Fruit fly (Drosophila melanogaster) whole organism, embryonic: ENCODE results near the gene TyrRII.
A peak's percentile ranks its signal among the peaks of the same experiment; 100 is the strongest.

ENCODE experiments used
- Adf1 ChIP-seq: fragments of 200-800 bp; sonication (Bioruptor generic); IDR thresholded peaks from 2 replicates; pipeline ENCODE4 v1.3.6; 2022; ENCODE audit warnings: missing biosample characterization, missing genetic modification characterization
- Aef1 ChIP-seq: fragments of 200-800 bp; sonication (Bioruptor generic); IDR thresholded peaks from 3 replicates; pipeline ENCODE4 v1.3.6; 2022; ENCODE audit warnings: missing biosample characterization, missing genetic modification characterization
- Atf6 ChIP-seq: fragments of 200-800 bp; sonication (Bioruptor generic); IDR thresholded peaks from 2 replicates; pipeline ENCODE4 v1.3.6; 2022; ENCODE audit warnings: missing biosample characterization, missing genetic modification characterization
- CG10267 ChIP-seq: fragments of 200-800 bp; sonication (Bioruptor generic); optimal IDR thresholded peaks from 2 replicates; lab custom pipeline; 2018; ENCODE audit warnings: missing biosample characterization, mild to moderate bottlenecking, missing genetic modification characterization, moderate library complexity
- CG14441 ChIP-seq: fragments of 200-800 bp; sonication (Bioruptor generic); IDR thresholded peaks from 2 replicates; pipeline ENCODE4 v1.3.6; 2022; ENCODE audit warnings: missing biosample characterization, missing genetic modification characterization
- CG17186 ChIP-seq: fragments of 200-800 bp; sonication (Bioruptor generic); optimal IDR thresholded peaks from 3 replicates; lab custom pipeline; 2017; ENCODE audit warnings: missing biosample characterization, missing genetic modification reagents, missing genetic modification characterization
- CG18476 ChIP-seq: fragments of 200-800 bp; sonication (Bioruptor generic); optimal IDR thresholded peaks from 2 replicates; lab custom pipeline; 2016; ENCODE audit warnings: missing biosample characterization, mild to moderate bottlenecking, missing genetic modification characterization
- CG2875 ChIP-seq: fragments of 200-800 bp; sonication (Bioruptor generic); optimal IDR thresholded peaks from 2 replicates; lab custom pipeline; 2017; ENCODE audit warnings: missing biosample characterization, mild to moderate bottlenecking, missing genetic modification characterization, missing genetic modification reagents
- CG31365 ChIP-seq: fragments of 200-800 bp; sonication (Bioruptor generic); optimal IDR thresholded peaks from 2 replicates; lab custom pipeline; 2018; ENCODE audit warnings: missing biosample characterization, mild to moderate bottlenecking, missing genetic modification characterization
- CG3847 ChIP-seq: fragments of 200-800 bp; sonication (Bioruptor generic); IDR thresholded peaks from 2 replicates; pipeline ENCODE4 v1.3.6; 2022; ENCODE audit warnings: missing biosample characterization, missing genetic modification characterization
- CG6765 ChIP-seq: fragments of 200-800 bp; sonication (Bioruptor generic); optimal IDR thresholded peaks from 3 replicates; lab custom pipeline; 2017; ENCODE audit warnings: missing biosample characterization, mild to moderate bottlenecking, missing genetic modification characterization
- CG8281 ChIP-seq: fragments of 200-800 bp; sonication (Bioruptor generic); optimal IDR thresholded peaks from 2 replicates; lab custom pipeline; 2018; ENCODE audit warnings: missing biosample characterization, mild to moderate bottlenecking, missing genetic modification characterization, moderate library complexity
- CG8478 ChIP-seq: fragments of >200 bp; optimal IDR thresholded peaks from 2 replicates; lab custom pipeline; 2018
- CG9797 ChIP-seq: fragments of 200-800 bp; sonication (Bioruptor generic); optimal IDR thresholded peaks from 3 replicates; lab custom pipeline; 2018; ENCODE audit warnings: missing biosample characterization, mild to moderate bottlenecking, missing genetic modification characterization
- Chrac-16 ChIP-seq: fragments of 200-800 bp; sonication (Bioruptor generic); optimal IDR thresholded peaks from 3 replicates; lab custom pipeline; 2016; ENCODE audit warnings: missing biosample characterization, missing genetic modification characterization
- Drgx ChIP-seq: fragments of 200-800 bp; sonication (Bioruptor generic); IDR thresholded peaks from 2 replicates; pipeline ENCODE4 v1.3.6; 2022; ENCODE audit warnings: missing biosample characterization, missing genetic modification characterization
- Hmr ChIP-seq: fragments of 200-800 bp; sonication (Bioruptor generic); optimal IDR thresholded peaks from 3 replicates; lab custom pipeline; 2017; ENCODE audit warnings: mild to moderate bottlenecking, missing biosample characterization, missing genetic modification reagents, missing genetic modification characterization
- Hr39 ChIP-seq: fragments of >200 bp; optimal IDR thresholded peaks from 2 replicates; lab custom pipeline; 2017
- Hr51 ChIP-seq, 2 experiments: fragments of 200-800 bp; sonication (Bioruptor generic); optimal IDR thresholded peaks; 2 replicates in 1 of 2; 3 replicates in 1 of 2; lab custom pipeline; 2016 to 2018; ENCODE audit warnings: missing biosample characterization in 2 of 2, missing genetic modification characterization in 2 of 2, mild to moderate bottlenecking in 1 of 2, moderate library complexity in 1 of 2
- Lhr ChIP-seq: fragments of 200-800 bp; sonication (Bioruptor generic); optimal IDR thresholded peaks from 3 replicates; lab custom pipeline; 2017; ENCODE audit warnings: mild to moderate bottlenecking, missing biosample characterization, missing genetic modification reagents, missing genetic modification characterization
- Meics ChIP-seq: fragments of 200-800 bp; sonication (Bioruptor generic); optimal IDR thresholded peaks from 2 replicates; lab custom pipeline; 2017; ENCODE audit warnings: missing biosample characterization, mild to moderate bottlenecking, missing genetic modification characterization
- Optix ChIP-seq: fragments of 200-800 bp; sonication (Bioruptor generic); IDR thresholded peaks from 3 replicates; pipeline ENCODE4 v1.3.6; 2022; ENCODE audit warnings: missing biosample characterization, missing genetic modification characterization
- Stat92E ChIP-seq, 3 experiments: fragments of >200 bp in 2 of 3; fragments of 200-800 bp in 1 of 3; sonication (Bioruptor generic) in 1 of 3; optimal IDR thresholded peaks; 2 replicates each; lab custom pipeline; 2017 to 2019; ENCODE audit warnings: missing biosample characterization in 3 of 3, missing genetic modification characterization in 3 of 3, mild to moderate bottlenecking in 1 of 3, moderate library complexity in 1 of 3
- Trl ChIP-seq, 3 experiments: fragments of >200 bp in 2 of 3; fragments of 200-800 bp in 1 of 3; sonication (Bioruptor generic) in 1 of 3; optimal IDR thresholded peaks; 2 replicates in 1 of 3; 3 replicates in 2 of 3; lab custom pipeline; 2016 to 2017; ENCODE audit warnings: missing biosample characterization in 1 of 3, missing genetic modification characterization in 1 of 3
- YL-1 ChIP-seq: fragments of 200-800 bp; sonication (Bioruptor generic); optimal IDR thresholded peaks from 3 replicates; lab custom pipeline; 2017; ENCODE audit warnings: missing biosample characterization, mild to moderate bottlenecking, missing genetic modification characterization
- abd-A ChIP-seq: fragments of 200-800 bp; sonication (Bioruptor generic); optimal IDR thresholded peaks from 3 replicates; lab custom pipeline; 2019; ENCODE audit warnings: missing biosample characterization, mild to moderate bottlenecking, missing genetic modification characterization, moderate library complexity
- aop ChIP-seq: fragments of 200-800 bp; sonication (Bioruptor generic); IDR thresholded peaks from 2 replicates; pipeline ENCODE4 v1.3.6; 2022; ENCODE audit warnings: missing biosample characterization, missing genetic modification characterization
- bab2 ChIP-seq: fragments of 200-800 bp; sonication (Bioruptor generic); optimal IDR thresholded peaks from 2 replicates; lab custom pipeline; 2016; ENCODE audit warnings: missing biosample characterization, missing genetic modification characterization
- cad ChIP-seq: fragments of >200 bp; optimal IDR thresholded peaks from 2 replicates; lab custom pipeline; 2017; ENCODE audit warnings: missing biosample characterization, missing genetic modification characterization
- caup ChIP-seq: fragments of 200-800 bp; sonication (Bioruptor generic); optimal IDR thresholded peaks from 3 replicates; lab custom pipeline; 2017; ENCODE audit warnings: missing biosample characterization, mild to moderate bottlenecking, missing genetic modification characterization, moderate library complexity; ENCODE audit not compliant: severe bottlenecking
- chinmo ChIP-seq: fragments of 200-800 bp; sonication (Bioruptor generic); IDR thresholded peaks from 4 replicates; pipeline ENCODE4 v1.3.6; 2022; ENCODE audit warnings: missing biosample characterization, missing genetic modification characterization; ENCODE audit not compliant: partially characterized antibody
- chm ChIP-seq: fragments of 200-800 bp; sonication (Bioruptor generic); IDR thresholded peaks from 2 replicates; pipeline ENCODE4 v1.3.6; 2022; ENCODE audit warnings: missing biosample characterization, missing genetic modification characterization
- ci ChIP-seq: fragments of 200-800 bp; sonication (Bioruptor generic); IDR thresholded peaks from 3 replicates; pipeline ENCODE4 v1.3.6; 2022; ENCODE audit warnings: missing biosample characterization, missing genetic modification characterization
- dimm ChIP-seq: fragments of 200-800 bp; sonication (Bioruptor generic); IDR thresholded peaks from 2 replicates; pipeline ENCODE4 v1.3.6; 2022; ENCODE audit warnings: missing biosample characterization, missing genetic modification characterization
- dmrt99B ChIP-seq: fragments of 200-800 bp; sonication (Bioruptor generic); optimal IDR thresholded peaks from 2 replicates; lab custom pipeline; 2018; ENCODE audit warnings: missing biosample characterization, mild to moderate bottlenecking, missing genetic modification characterization, moderate library complexity
- exex ChIP-seq: fragments of 200-800 bp; sonication (Bioruptor generic); optimal IDR thresholded peaks from 4 replicates; lab custom pipeline; 2018; ENCODE audit warnings: missing biosample characterization, mild to moderate bottlenecking, missing genetic modification characterization, moderate library complexity
- fd3F ChIP-seq: fragments of 200-800 bp; sonication (Bioruptor generic); optimal IDR thresholded peaks from 2 replicates; lab custom pipeline; 2018; ENCODE audit warnings: missing biosample characterization, mild to moderate bottlenecking, missing genetic modification characterization, moderate library complexity
- gsb ChIP-seq: fragments of 200-800 bp; sonication (Bioruptor generic); IDR thresholded peaks from 2 replicates; pipeline ENCODE4 v1.3.6; 2022; ENCODE audit warnings: missing biosample characterization, missing genetic modification characterization
- gsb-n ChIP-seq: fragments of 200-800 bp; sonication (Bioruptor generic); optimal IDR thresholded peaks from 3 replicates; lab custom pipeline; 2018; ENCODE audit warnings: missing biosample characterization, mild to moderate bottlenecking, missing genetic modification characterization
- klu ChIP-seq: fragments of 200-800 bp; sonication (Bioruptor generic); IDR thresholded peaks from 2 replicates; pipeline ENCODE4 v1.3.6; 2022; ENCODE audit warnings: missing biosample characterization, missing genetic modification characterization
- knrl ChIP-seq: fragments of 200-800 bp; sonication (Bioruptor generic); IDR thresholded peaks from 3 replicates; pipeline ENCODE4 v1.3.6; 2022; ENCODE audit warnings: missing biosample characterization, missing genetic modification characterization; ENCODE audit not compliant: partially characterized antibody
- oc ChIP-seq: fragments of 200-800 bp; sonication (Bioruptor generic); optimal IDR thresholded peaks from 2 replicates; lab custom pipeline; 2018; ENCODE audit warnings: missing biosample characterization, mild to moderate bottlenecking, missing genetic modification characterization, moderate library complexity
- otp ChIP-seq: fragments of 200-800 bp; sonication (Bioruptor generic); IDR thresholded peaks from 3 replicates; pipeline ENCODE4, ENCODE4 v1.3.6; 2022; ENCODE audit warnings: missing biosample characterization, missing genetic modification characterization
- pho ChIP-seq: fragments of 200-800 bp; sonication (Bioruptor generic); optimal IDR thresholded peaks from 2 replicates; lab custom pipeline; 2016; ENCODE audit warnings: missing biosample characterization, missing genetic modification characterization
- psq ChIP-seq: fragments of 200-800 bp; sonication (Bioruptor generic); optimal IDR thresholded peaks from 2 replicates; lab custom pipeline; 2017; ENCODE audit warnings: missing biosample characterization, missing genetic modification characterization
- rib ChIP-seq: fragments of 200-800 bp; sonication (Bioruptor generic); IDR thresholded peaks from 2 replicates; pipeline ENCODE4 v1.3.6; 2022; ENCODE audit warnings: missing biosample characterization, missing genetic modification characterization
- sc ChIP-seq, 3 experiments: fragments of >200 bp in 2 of 3; fragments of 200-800 bp in 1 of 3; sonication (Bioruptor generic) in 1 of 3; optimal IDR thresholded peaks; 2 replicates in 2 of 3; 3 replicates in 1 of 3; lab custom pipeline; 2017; ENCODE audit warnings: mild to moderate bottlenecking in 1 of 3, missing biosample characterization in 1 of 3, missing genetic modification characterization in 1 of 3, missing genetic modification reagents in 1 of 3
- schlank ChIP-seq: fragments of 200-800 bp; sonication (Bioruptor generic); optimal IDR thresholded peaks from 2 replicates; lab custom pipeline; 2018; ENCODE audit warnings: missing biosample characterization, mild to moderate bottlenecking, missing genetic modification characterization
- stwl ChIP-seq: fragments of 200-800 bp; sonication (Bioruptor generic); optimal IDR thresholded peaks from 3 replicates; lab custom pipeline; 2018; ENCODE audit warnings: missing biosample characterization, mild to moderate bottlenecking, missing genetic modification characterization, moderate library complexity
- ttk ChIP-seq: fragments of 200-800 bp; sonication (Bioruptor generic); IDR thresholded peaks from 2 replicates; pipeline ENCODE4 v2.1.2; 2022; ENCODE audit warnings: missing biosample characterization, missing genetic modification characterization

The TyrRII gene

DNA sequence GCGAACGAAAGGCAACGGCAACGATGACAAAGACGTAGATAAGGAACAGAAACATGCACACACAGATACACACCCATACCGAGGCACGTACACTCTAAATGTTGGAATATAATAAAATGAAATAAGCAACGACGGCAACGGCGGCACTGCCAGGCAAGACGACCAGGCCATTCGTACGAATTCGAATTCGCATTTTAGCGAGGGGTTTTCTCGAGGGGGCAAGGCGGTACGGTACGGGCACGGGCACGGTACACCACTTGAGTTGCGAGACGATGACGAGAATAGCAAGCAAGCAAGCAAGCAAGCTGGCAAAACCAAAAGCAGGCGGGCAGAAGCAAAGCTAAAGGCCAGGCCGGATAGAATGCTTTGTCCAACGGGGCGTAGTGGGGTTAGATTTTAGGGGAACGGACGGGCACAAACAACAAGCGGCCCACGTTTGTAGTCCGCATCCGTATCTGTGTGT is 35.2 kb upstream of the TyrRII start (continued):
- TF ChIP-seq CG9797, result no peak
- 0 out of 4 replicates have a peak, but pooled peaks have one; percentile 83 for TF ChIP-seq chinmo (GFP tag; lab: Robert Waterston, UW)
- no peak for TF ChIP-seq fd3F (GFP tag; lab: Kevin White, UChicago)
- peak; percentile 66 for TF ChIP-seq Adf1
- no peak for TF ChIP-seq Hr51 (GFP tag; optimal IDR thresholded peaks at IDR 0.05; lab: Kevin White, UChicago)
- no peak for TF ChIP-seq CG8478 (lab: Kevin White, UChicago)
- no peak for TF ChIP-seq stwl (tag; lab: Kevin White, UChicago)
- TF ChIP-seq psq (GFP tag; lab: Kevin White, UChicago), result peak; percentile 33
- TF ChIP-seq CG31365 (tag; lab: Kevin White, UChicago), result no peak
- no peak for TF ChIP-seq ttk (GFP tag; lab: Robert Waterston, UW)
- TF ChIP-seq Chrac-16 (GFP tag; lab: Kevin White, UChicago), result no peak
- no peak for TF ChIP-seq CG6765 (GFP tag; lab: Kevin White, UChicago)
- no peak for TF ChIP-seq pho
- TF ChIP-seq knrl, result peak; percentile 32; the same call in 1 of the 3 replicates
- no peak for TF ChIP-seq Optix (GFP tag; lab: Robert Waterston, UW)
- TF ChIP-seq YL-1 (GFP tag; lab: Kevin White, UChicago), result no peak
- no peak for TF ChIP-seq Trl (optimal IDR thresholded peaks at IDR 0.05; lab: Kevin White, UChicago)
- no peak for TF ChIP-seq Trl (GFP tag; optimal IDR thresholded peaks at IDR 0.05; lab: Kevin White, UChicago)
- TF ChIP-seq chm (GFP tag; lab: Robert Waterston, UW), result 0 out of 2 replicates have a peak, but pooled peaks have one; percentile 8
- TF ChIP-seq CG17186 (GFP tag; lab: Kevin White, UChicago), result no peak
- TF ChIP-seq dimm, result no peak
- no peak for TF ChIP-seq CG8281 (tag; lab: Kevin White, UChicago)
- peak; percentile 78 for TF ChIP-seq abd-A (tag; lab: Kevin White, UChicago)
- no peak for TF ChIP-seq Hmr (GFP tag; lab: Kevin White, UChicago)
- TF ChIP-seq otp (GFP tag; lab: Robert Waterston, UW), result no peak
- no peak for TF ChIP-seq cad (GFP tag; lab: Kevin White, UChicago)
- no peak for TF ChIP-seq bab2 (GFP tag; lab: Kevin White, UChicago)
- no peak for TF ChIP-seq Stat92E (GFP tag; optimal IDR thresholded peaks at IDR 0.05; lab: Kevin White, UChicago)
- no peak for TF ChIP-seq schlank
- TF ChIP-seq oc, result no peak
- no peak for TF ChIP-seq CG2875 (GFP tag; lab: Kevin White, UChicago)
- TF ChIP-seq Atf6, result no peak
- TF ChIP-seq ci (GFP tag; lab: Robert Waterston, UW), result no peak
- no peak for TF ChIP-seq Drgx (GFP tag; lab: Robert Waterston, UW)
- no peak for TF ChIP-seq Lhr (GFP tag; lab: Kevin White, UChicago)
- TF ChIP-seq Hr39 (lab: Kevin White, UChicago), result no peak
- no peak for TF ChIP-seq CG18476 (GFP tag; lab: Kevin White, UChicago)
- TF ChIP-seq gsb-n, result no peak
- no peak for TF ChIP-seq CG10267 (tag; lab: Kevin White, UChicago)
- TF ChIP-seq Aef1 (GFP tag; lab: Robert Waterston, UW), result peak; percentile 50; the same call in 2 of the 3 replicates
- TF ChIP-seq exex (tag; lab: Kevin White, UChicago), result no peak
- no peak for TF ChIP-seq gsb
- TF ChIP-seq dmrt99B (tag; lab: Kevin White, UChicago), result no peak
- no peak for TF ChIP-seq klu (GFP tag; lab: Robert Waterston, UW)
- TF ChIP-seq sc (optimal IDR thresholded peaks at IDR 0.05; lab: Kevin White, UChicago), result no peak
- no peak for TF ChIP-seq sc (GFP tag; optimal IDR thresholded peaks at IDR 0.05; lab: Kevin White, UChicago)
- no peak for TF ChIP-seq Meics
- TF ChIP-seq CG14441 (GFP tag; lab: Robert Waterston, UW), result 0 out of 2 replicates have a peak, but pooled peaks have one; percentile 16
- peak; percentile 99 for TF ChIP-seq rib (GFP tag; lab: Robert Waterston, UW)
- TF ChIP-seq caup (GFP tag; lab: Kevin White, UChicago), result no peak
- TF ChIP-seq CG3847 (GFP tag; lab: Robert Waterston, UW), result no peak; the same call in 1 of the 2 replicates
- TF ChIP-seq aop (GFP tag; lab: Robert Waterston, UW), result no peak
